Worm (Caenorhabditis elegans) whole organism, L3 larva: ENCODE results near the gene kin-30.

ENCODE experiments used
- ama-1 ChIP-seq: fragments of 150-350 bp; optimal IDR thresholded peaks from 2 replicates; lab custom pipeline; 2018
- ceh-82 ChIP-seq: fragments of 150-350 bp; optimal IDR thresholded peaks from 2 replicates; lab custom pipeline; 2014; ENCODE audit warnings: missing biosample characterization, missing genetic modification characterization
- ceh-9 ChIP-seq: sonication (generic microtip); optimal IDR thresholded peaks from 2 replicates; lab custom pipeline; 2018; ENCODE audit warnings: missing biosample characterization, missing genetic modification characterization
- egl-27 ChIP-seq: sonication (generic microtip); optimal IDR thresholded peaks from 4 replicates; lab custom pipeline; 2017; ENCODE audit warnings: missing biosample characterization, missing genetic modification reagents, missing genetic modification characterization
- fkh-2 ChIP-seq: fragments of 150-350 bp; optimal IDR thresholded peaks from 2 replicates; lab custom pipeline; 2014; ENCODE audit warnings: missing biosample characterization, missing genetic modification reagents, missing genetic modification characterization
- fos-1 ChIP-seq: fragments of 150-350 bp; optimal IDR thresholded peaks from 2 replicates; lab custom pipeline; 2014; ENCODE audit warnings: missing biosample characterization, missing genetic modification characterization
- mdl-1 ChIP-seq: fragments of 150-350 bp; optimal IDR thresholded peaks from 2 replicates; lab custom pipeline; 2014; ENCODE audit warnings: missing biosample characterization, missing genetic modification characterization
- nhr-25 ChIP-seq: sonication (generic microtip); optimal IDR thresholded peaks from 2 replicates; lab custom pipeline; 2017; ENCODE audit warnings: missing biosample characterization, missing genetic modification characterization
- nhr-28 ChIP-seq: fragments of 150-350 bp; optimal IDR thresholded peaks from 2 replicates; lab custom pipeline; 2014; ENCODE audit warnings: missing biosample characterization, missing genetic modification characterization
- nhr-76 ChIP-seq: fragments of 150-350 bp; sonication (generic microtip); optimal IDR thresholded peaks from 5 replicates; lab custom pipeline; 2014; ENCODE audit warnings: missing biosample characterization, missing genetic modification characterization
- nhr-77 ChIP-seq: fragments of 150-350 bp; optimal IDR thresholded peaks from 2 replicates; lab custom pipeline; 2014; ENCODE audit warnings: missing biosample characterization, missing genetic modification characterization
- unc-62 ChIP-seq: fragments of 150-350 bp; sonication (generic microtip); optimal IDR thresholded peaks from 4 replicates; lab custom pipeline; 2014; ENCODE audit warnings: missing biosample characterization, missing genetic modification reagents, missing genetic modification characterization
- ztf-11 ChIP-seq: fragments of 150-350 bp; optimal IDR thresholded peaks from 2 replicates; lab custom pipeline; 2014; ENCODE audit warnings: missing biosample characterization, missing genetic modification characterization

- TF ChIP-seq mdl-1 (tag; lab: Kevin White, UChicago) (no peak), fkh-2 (no peak), ztf-11 (tag; lab: Kevin White, UChicago) (no peak), nhr-76 (no peak), nhr-25 (tag; lab: Kevin White, UChicago) (no peak), nhr-77 (tag; lab: Kevin White, UChicago) (no peak), unc-62 (GFP tag; lab: Kevin White, UChicago) (no peak), nhr-28 (tag; lab: Kevin White, UChicago) (no peak), ceh-9 (tag; lab: Kevin White, UChicago) (no peak), ceh-82 (tag; lab: Kevin White, UChicago) (no peak), fos-1 (tag; lab: Kevin White, UChicago) (no peak), egl-27 (no peak), ama-1 (lab: Kevin White, UChicago) (no peak)
Observed at ce11 chrV:15216705-15217104, 27.9 kb upstream of the kin-30 start, which contains the start of gene sri-25.
